Worm (Caenorhabditis elegans) whole organism, L1 larva: Measurements from ENCODE around the gene K01A6.5.

Source experiments
- C34B4.2 ChIP-seq: sonication (generic microtip); optimal IDR thresholded peaks from 2 replicates; lab custom pipeline; 2017; ENCODE audit warnings: mild to moderate bottlenecking, missing genetic modification characterization, missing compliant biosample characterization
- F16B12.6 ChIP-seq: fragments of 150-350 bp; optimal IDR thresholded peaks from 2 replicates; lab custom pipeline; 2014; ENCODE audit warnings: missing biosample characterization, missing genetic modification characterization
- aly-2 ChIP-seq: fragments of 150-350 bp; optimal IDR thresholded peaks from 2 replicates; lab custom pipeline; 2014; ENCODE audit warnings: missing biosample characterization, missing genetic modification characterization
- blmp-1 ChIP-seq: fragments of 150-350 bp; optimal IDR thresholded peaks from 2 replicates; lab custom pipeline; 2014; ENCODE audit warnings: missing biosample characterization, missing genetic modification characterization
- ceh-63 ChIP-seq: fragments of 200-800 bp; sonication (Bioruptor generic); optimal IDR thresholded peaks from 2 replicates; lab custom pipeline; 2018; ENCODE audit warnings: mild to moderate bottlenecking, missing genetic modification characterization, missing compliant biosample characterization
- ceh-8 ChIP-seq: fragments of 200-800 bp; sonication (Bioruptor generic); optimal IDR thresholded peaks from 2 replicates; lab custom pipeline; 2018; ENCODE audit warnings: mild to moderate bottlenecking, missing genetic modification characterization, moderate library complexity, missing compliant biosample characterization
- ceh-88 ChIP-seq: fragments of 200-800 bp; sonication (Bioruptor generic); IDR thresholded peaks from 2 replicates; pipeline ENCODE4 v1.3.6; 2022; ENCODE audit warnings: missing genetic modification characterization, missing compliant biosample characterization
- ceh-90 ChIP-seq: sonication (generic microtip); optimal IDR thresholded peaks from 2 replicates; lab custom pipeline; 2016; ENCODE audit warnings: missing genetic modification characterization, missing compliant biosample characterization
- dpl-1 ChIP-seq, 3 experiments: fragments of 150-350 bp in 2 of 3; sonication (generic microtip) in 1 of 3; optimal IDR thresholded peaks; 2 replicates each; lab custom pipeline; 2014 to 2017; ENCODE audit warnings: missing biosample characterization in 3 of 3, missing genetic modification characterization in 3 of 3, missing genetic modification reagents in 3 of 3
- dsc-1 ChIP-seq: sonication (generic microtip); optimal IDR thresholded peaks from 2 replicates; lab custom pipeline; 2016; ENCODE audit warnings: mild to moderate bottlenecking, missing genetic modification characterization, missing compliant biosample characterization
- efl-3 ChIP-seq: fragments of 200-800 bp; sonication (Bioruptor generic); optimal IDR thresholded peaks from 2 replicates; lab custom pipeline; 2018; ENCODE audit warnings: mild to moderate bottlenecking, missing genetic modification characterization, missing compliant biosample characterization
- elt-2 ChIP-seq: sonication (generic microtip); optimal IDR thresholded peaks from 2 replicates; lab custom pipeline; 2016; ENCODE audit warnings: missing genetic modification characterization, mild to moderate bottlenecking, inconsistent platforms, missing compliant biosample characterization, missing genetic modification reagents
- fkh-8 ChIP-seq: sonication (generic microtip); optimal IDR thresholded peaks from 2 replicates; lab custom pipeline; 2016; ENCODE audit warnings: mild to moderate bottlenecking, missing genetic modification characterization, missing compliant biosample characterization
- isw-1 ChIP-seq: fragments of 200-800 bp; sonication (Bioruptor generic); IDR thresholded peaks from 2 replicates; pipeline ENCODE4 v1.3.6; 2022; ENCODE audit warnings: missing genetic modification characterization, missing compliant biosample characterization
- lin-13 ChIP-seq: fragments of 150-350 bp; optimal IDR thresholded peaks from 2 replicates; lab custom pipeline; 2014; ENCODE audit warnings: missing biosample characterization, missing genetic modification reagents, missing genetic modification characterization
- lin-39 ChIP-seq: fragments of 150-350 bp; optimal IDR thresholded peaks from 2 replicates; lab custom pipeline; 2014; ENCODE audit warnings: missing biosample characterization, missing genetic modification reagents, missing genetic modification characterization
- lsy-2 ChIP-seq, 2 experiments: fragments of 150-350 bp; optimal IDR thresholded peaks; 2 replicates each; lab custom pipeline; 2014; ENCODE audit warnings: missing biosample characterization in 2 of 2, missing genetic modification characterization in 2 of 2
- mab-9 ChIP-seq: fragments of 200-800 bp; sonication (Bioruptor generic); IDR thresholded peaks from 2 replicates; pipeline ENCODE4 v1.3.6; 2022; ENCODE audit warnings: missing genetic modification reagents, missing genetic modification characterization, missing compliant biosample characterization
- mdl-1 ChIP-seq, 2 experiments: fragments of 150-350 bp; optimal IDR thresholded peaks; 2 replicates each; lab custom pipeline; 2014 to 2017; ENCODE audit warnings: missing biosample characterization in 2 of 2, missing genetic modification characterization in 2 of 2, inconsistent platforms in 1 of 2
- mep-1 ChIP-seq: fragments of 150-350 bp; optimal IDR thresholded peaks from 2 replicates; lab custom pipeline; 2014; ENCODE audit warnings: missing biosample characterization, missing genetic modification characterization
- nhr-19 ChIP-seq: fragments of 200-800 bp; sonication (Bioruptor generic); conservative IDR thresholded peaks from 2 replicates; pipeline ENCODE4 v1.3.6; 2022; ENCODE audit warnings: missing genetic modification characterization, missing compliant biosample characterization
- nhr-237 ChIP-seq: fragments of 150-350 bp; optimal IDR thresholded peaks from 2 replicates; lab custom pipeline; 2014; ENCODE audit warnings: missing biosample characterization, missing genetic modification characterization
- nhr-28 ChIP-seq: fragments of 150-350 bp; optimal IDR thresholded peaks from 2 replicates; lab custom pipeline; 2014; ENCODE audit warnings: missing biosample characterization, missing genetic modification characterization
- nhr-76 ChIP-seq: sonication (generic microtip); optimal IDR thresholded peaks from 2 replicates; lab custom pipeline; 2017; ENCODE audit warnings: missing biosample characterization, missing genetic modification characterization
- nhr-77 ChIP-seq: fragments of 150-350 bp; optimal IDR thresholded peaks from 2 replicates; lab custom pipeline; 2014; ENCODE audit warnings: missing biosample characterization, missing genetic modification characterization
- nhr-84 ChIP-seq: sonication (generic microtip); optimal IDR thresholded peaks from 2 replicates; lab custom pipeline; 2017; ENCODE audit warnings: missing biosample characterization, missing genetic modification characterization
- pqm-1 ChIP-seq: sonication (generic microtip); optimal IDR thresholded peaks from 3 replicates; lab custom pipeline; 2017; ENCODE audit warnings: missing biosample characterization, missing genetic modification characterization
- skn-1 ChIP-seq: fragments of 150-350 bp; optimal IDR thresholded peaks from 2 replicates; lab custom pipeline; 2014; ENCODE audit warnings: missing biosample characterization, missing genetic modification characterization
- snpc-4 ChIP-seq: fragments of 150-350 bp; optimal IDR thresholded peaks from 2 replicates; lab custom pipeline; 2014; ENCODE audit warnings: missing biosample characterization, missing genetic modification characterization
- snu-23 ChIP-seq: sonication (generic microtip); optimal IDR thresholded peaks from 2 replicates; lab custom pipeline; 2016; ENCODE audit warnings: missing genetic modification characterization, missing compliant biosample characterization
- sox-4 ChIP-seq: sonication (generic microtip); optimal IDR thresholded peaks from 2 replicates; lab custom pipeline; 2016; ENCODE audit warnings: missing genetic modification characterization, missing compliant biosample characterization
- tbx-2 ChIP-seq: sonication (generic microtip); optimal IDR thresholded peaks from 2 replicates; lab custom pipeline; 2016; ENCODE audit warnings: missing genetic modification characterization, missing compliant biosample characterization
- unc-62 ChIP-seq: fragments of 150-350 bp; optimal IDR thresholded peaks from 2 replicates; lab custom pipeline; 2014; ENCODE audit warnings: missing biosample characterization, missing genetic modification reagents, missing genetic modification characterization
- unc-98 ChIP-seq: fragments of 200-800 bp; sonication (Bioruptor generic); IDR thresholded peaks from 2 replicates; pipeline ENCODE4 v1.3.6; 2022; ENCODE audit warnings: missing genetic modification characterization, missing compliant biosample characterization
- vab-15 ChIP-seq: sonication (generic microtip); optimal IDR thresholded peaks from 2 replicates; lab custom pipeline; 2017; ENCODE audit warnings: missing genotype, mild to moderate bottlenecking, missing genetic modification characterization, missing compliant biosample characterization
- xbp-1 ChIP-seq: sonication (generic microtip); optimal IDR thresholded peaks from 2 replicates; lab custom pipeline; 2016; ENCODE audit warnings: missing genetic modification characterization, missing compliant biosample characterization
- zag-1 ChIP-seq: fragments of 150-350 bp; optimal IDR thresholded peaks from 2 replicates; lab custom pipeline; 2014; ENCODE audit warnings: missing biosample characterization, missing genetic modification characterization
- zip-4 ChIP-seq: fragments of 200-800 bp; sonication (Bioruptor generic); optimal IDR thresholded peaks from 2 replicates; lab custom pipeline; 2018; ENCODE audit warnings: mild to moderate bottlenecking, missing genetic modification characterization, moderate library complexity, missing compliant biosample characterization
- ztf-11 ChIP-seq, 2 experiments: sonication (generic microtip); optimal IDR thresholded peaks; 2 replicates each; lab custom pipeline; 2016 to 2017; ENCODE audit warnings: missing genetic modification characterization in 2 of 2, missing biosample characterization in 1 of 2, missing compliant biosample characterization in 1 of 2

Gene K01A6.5

DNA sequence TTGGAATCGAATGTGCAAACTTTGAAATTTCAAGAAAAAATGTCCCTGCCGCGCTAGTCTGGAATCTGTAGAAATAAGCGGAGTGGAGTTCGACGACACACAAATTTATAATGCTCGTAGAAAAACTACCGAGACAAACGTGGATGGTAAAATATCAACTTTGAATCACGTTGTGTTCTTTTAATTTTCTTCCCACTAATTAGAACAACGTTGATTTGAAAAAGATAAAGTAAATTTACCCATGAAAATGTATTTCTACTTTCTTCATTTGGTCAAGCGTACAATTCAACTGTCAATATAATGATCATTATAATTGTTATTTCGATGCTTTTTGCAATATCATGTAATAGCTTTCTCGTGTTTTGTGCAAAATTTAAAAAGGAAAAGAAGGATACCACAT lies at the start of gene K01A6.5:
Gene K01A6.5 (plus strand): TSS at position 301 of the 400 bp plus-strand sequence.
- no peak for TF ChIP-seq lin-39 (tag; lab: Kevin White, UChicago)
- no peak for TF ChIP-seq sox-4 (tag; lab: Kevin White, UChicago)
- TF ChIP-seq nhr-84 (tag; lab: Kevin White, UChicago), result no peak
- no peak for TF ChIP-seq lin-13 (GFP tag; lab: Kevin White, UChicago)
- TF ChIP-seq nhr-19 (GFP tag; lab: Robert Waterston, UW), result no peak
- TF ChIP-seq tbx-2 (tag; lab: Kevin White, UChicago), result no peak
- TF ChIP-seq elt-2 (tag; lab: Kevin White, UChicago), result no peak
- no peak for TF ChIP-seq mab-9
- TF ChIP-seq aly-2 (tag; lab: Kevin White, UChicago), result no peak
- no peak for TF ChIP-seq C34B4.2 (tag; lab: Kevin White, UChicago)
- TF ChIP-seq blmp-1 (tag; lab: Kevin White, UChicago), result no peak
- TF ChIP-seq fkh-8, result no peak
- TF ChIP-seq dpl-1 (GFP tag; optimal IDR thresholded peaks at IDR 0.05; lab: Kevin White, UChicago), result no peak
- TF ChIP-seq nhr-28 (tag; lab: Kevin White, UChicago), result no peak
- TF ChIP-seq zag-1 (tag; lab: Kevin White, UChicago), result no peak
- no peak for TF ChIP-seq dsc-1
- TF ChIP-seq mep-1, result no peak
- TF ChIP-seq ceh-90 (tag; lab: Kevin White, UChicago), result no peak
- TF ChIP-seq F16B12.6 (tag; lab: Kevin White, UChicago), result no peak

DNA sequence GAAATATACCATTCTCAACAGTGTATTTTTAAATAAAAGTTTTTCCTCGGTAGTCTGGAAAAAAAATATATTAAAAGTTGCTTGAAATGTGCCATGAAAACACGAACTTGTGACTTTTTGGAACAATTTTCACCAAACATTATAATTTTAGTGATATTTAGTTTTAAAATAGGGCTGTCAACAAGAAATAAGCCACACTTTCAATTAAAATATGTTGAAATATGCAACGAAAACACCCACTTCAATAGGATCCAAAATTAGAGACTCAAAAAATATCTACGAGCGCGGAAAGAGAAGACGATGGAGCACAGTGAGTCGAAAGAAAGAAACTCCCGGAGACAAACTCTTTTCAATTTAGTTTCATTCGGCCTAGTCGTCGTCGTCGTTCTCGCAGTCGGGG lies 49.0 kb upstream of the K01A6.5 start, which contains the start of gene ZK792.12:
Gene ZK792.12 (plus strand): TSS at position 301 of the 400 bp plus-strand sequence.
- no peak for TF ChIP-seq mdl-1 (tag; optimal IDR thresholded peaks at IDR 0.05; lab: Kevin White, UChicago)
- no peak for TF ChIP-seq zag-1 (tag; lab: Kevin White, UChicago)
- no peak for TF ChIP-seq nhr-77 (tag; lab: Kevin White, UChicago)
- no peak for TF ChIP-seq ztf-11 (tag; optimal IDR thresholded peaks at IDR 0.05; lab: Kevin White, UChicago)
- no peak for TF ChIP-seq ceh-88
- no peak for TF ChIP-seq skn-1 (tag; lab: Kevin White, UChicago)
- TF ChIP-seq vab-15 (tag; lab: Kevin White, UChicago), result no peak
- no peak for TF ChIP-seq lin-39 (tag; lab: Kevin White, UChicago)
- TF ChIP-seq isw-1, result no peak
- no peak for TF ChIP-seq ceh-63 (GFP tag; lab: Kevin White, UChicago)
- TF ChIP-seq pqm-1 (tag; lab: Kevin White, UChicago), result no peak
- no peak for TF ChIP-seq unc-98
- no peak for TF ChIP-seq aly-2 (tag; lab: Kevin White, UChicago)
- no peak for TF ChIP-seq efl-3 (GFP tag; lab: Kevin White, UChicago)
- no peak for TF ChIP-seq dpl-1 (GFP tag; optimal IDR thresholded peaks at IDR 0.05; lab: Kevin White, UChicago)

DNA sequence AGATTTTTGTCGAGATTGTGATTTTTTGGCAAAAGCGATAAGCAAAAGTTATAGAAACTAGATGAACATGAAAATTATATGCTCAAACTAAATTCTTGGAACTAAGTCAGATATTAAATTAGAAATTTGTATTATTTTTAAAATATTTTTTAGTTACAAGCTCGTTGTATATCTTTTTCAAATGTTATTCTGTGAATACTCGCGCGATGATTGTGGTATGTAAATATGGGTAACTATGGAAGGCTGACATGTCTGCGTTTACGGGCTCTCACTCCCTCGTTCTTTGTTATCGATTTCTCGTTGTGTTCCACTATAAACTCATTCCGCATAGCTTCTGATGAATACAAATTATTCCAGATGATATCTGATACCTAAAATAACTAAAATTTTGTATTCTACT lies 48.4 kb upstream of the K01A6.5 start, which contains the start of gene ZK792.7:
Gene ZK792.7 (plus strand): TSS at position 301 of the 400 bp plus-strand sequence.
- TF ChIP-seq ceh-88, result no peak
- no peak for TF ChIP-seq ceh-63 (GFP tag; lab: Kevin White, UChicago)
- TF ChIP-seq zag-1 (tag; lab: Kevin White, UChicago), result no peak
- TF ChIP-seq nhr-76 (tag; lab: Kevin White, UChicago), result no peak
- TF ChIP-seq zip-4, result no peak
- TF ChIP-seq, all 84 proteins: peak for 0

DNA sequence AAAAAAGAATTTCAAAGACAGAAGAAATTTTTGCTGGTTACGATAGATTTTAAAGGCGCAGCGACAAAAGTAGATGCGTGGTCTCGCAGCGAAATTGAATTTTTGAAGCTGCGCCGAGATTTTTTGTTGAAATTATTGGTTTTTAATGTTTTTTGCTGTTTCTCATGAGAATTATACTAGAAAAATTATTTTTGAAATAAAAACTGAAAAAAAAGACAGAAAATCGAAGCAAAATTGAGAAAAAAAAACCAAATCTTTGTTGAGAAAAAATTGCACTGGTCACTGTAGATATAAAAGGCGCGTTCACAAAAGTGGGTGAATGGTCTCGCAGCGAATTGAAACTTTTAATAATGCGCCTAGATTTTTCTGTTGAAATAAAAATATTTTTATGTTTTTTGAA lies 46.9 kb upstream of the K01A6.5 start:
- TF ChIP-seq C34B4.2 (tag; lab: Kevin White, UChicago), result no peak
- TF ChIP-seq unc-62 (GFP tag; lab: Kevin White, UChicago), result no peak
- TF ChIP-seq tbx-2 (tag; lab: Kevin White, UChicago), result no peak
- TF ChIP-seq sox-4 (tag; lab: Kevin White, UChicago), result no peak
- TF ChIP-seq snpc-4 (tag; lab: Kevin White, UChicago), result no peak
- TF ChIP-seq ceh-8 (GFP tag; lab: Kevin White, UChicago), result no peak
- TF ChIP-seq nhr-237 (tag; lab: Kevin White, UChicago), result no peak
- TF ChIP-seq snu-23, result no peak
- TF ChIP-seq zip-4, result no peak
- no peak for TF ChIP-seq isw-1
- TF ChIP-seq xbp-1 (tag; lab: Kevin White, UChicago), result no peak
- TF ChIP-seq lsy-2 (tag; optimal IDR thresholded peaks at IDR 0.05; lab: Kevin White, UChicago), result no peak
